Worm (Caenorhabditis elegans) whole organism, mixed stage, embryonic: Measurements from ENCODE around the gene ttc-37.

Experiments
- M03D4.4 ChIP-seq: sonication (generic microtip); optimal IDR thresholded peaks from 2 replicates; lab custom pipeline; 2017; ENCODE audit warnings: mild to moderate bottlenecking, missing genetic modification characterization, missing compliant biosample characterization
- blmp-1 ChIP-seq: fragments of 150-350 bp; optimal IDR thresholded peaks from 2 replicates; lab custom pipeline; 2014; ENCODE audit warnings: missing biosample characterization, missing genetic modification characterization
- ceh-39 ChIP-seq: fragments of 150-350 bp; optimal IDR thresholded peaks from 2 replicates; lab custom pipeline; 2014; ENCODE audit warnings: missing biosample characterization, missing genetic modification characterization
- ceh-43 ChIP-seq: fragments of 200-800 bp; sonication (Bioruptor generic); optimal IDR thresholded peaks from 2 replicates; lab custom pipeline; 2018; ENCODE audit warnings: mild to moderate bottlenecking, missing genetic modification characterization, moderate library complexity, missing compliant biosample characterization
- ceh-83 ChIP-seq: fragments of 200-800 bp; sonication (Bioruptor generic); optimal IDR thresholded peaks from 2 replicates; lab custom pipeline; 2018; ENCODE audit warnings: mild to moderate bottlenecking, missing genetic modification characterization, missing compliant biosample characterization
- ces-1 ChIP-seq: fragments of 150-350 bp; optimal IDR thresholded peaks from 2 replicates; lab custom pipeline; 2014; ENCODE audit warnings: missing biosample characterization, missing genetic modification reagents, missing genetic modification characterization
- cnd-1 ChIP-seq: fragments of 200-800 bp; sonication (Bioruptor generic); optimal IDR thresholded peaks from 2 replicates; lab custom pipeline; 2018; ENCODE audit warnings: mild to moderate bottlenecking, missing genetic modification characterization, missing compliant biosample characterization
- drap-1 ChIP-seq: fragments of 200-800 bp; sonication (Bioruptor generic); optimal IDR thresholded peaks from 3 replicates; lab custom pipeline; 2018; ENCODE audit warnings: mild to moderate bottlenecking, missing genetic modification characterization, missing compliant biosample characterization
- elt-1 ChIP-seq: sonication (generic microtip); optimal IDR thresholded peaks from 2 replicates; lab custom pipeline; 2017; ENCODE audit warnings: missing genetic modification characterization, mild to moderate bottlenecking, missing compliant biosample characterization, antibody characterized with exemption, moderate library complexity, borderline replicate concordance; ENCODE audit not compliant: insufficient read depth
- elt-3 ChIP-seq: fragments of 150-350 bp; optimal IDR thresholded peaks from 2 replicates; lab custom pipeline; 2014; ENCODE audit warnings: missing biosample characterization, missing genetic modification characterization
- flh-1 ChIP-seq: fragments of 200-800 bp; sonication (Bioruptor generic); optimal IDR thresholded peaks from 2 replicates; lab custom pipeline; 2018; ENCODE audit warnings: mild to moderate bottlenecking, missing genetic modification characterization, moderate library complexity, missing compliant biosample characterization
- ham-2 ChIP-seq: fragments of 200-800 bp; sonication (Bioruptor generic); optimal IDR thresholded peaks from 2 replicates; lab custom pipeline; 2018; ENCODE audit warnings: mild to moderate bottlenecking, missing genetic modification characterization, missing compliant biosample characterization
- hlh-1 ChIP-seq: fragments of 150-350 bp; optimal IDR thresholded peaks from 2 replicates; lab custom pipeline; 2014; ENCODE audit warnings: missing biosample characterization, missing genetic modification reagents, missing genetic modification characterization
- lin-13 ChIP-seq: fragments of 150-350 bp; optimal IDR thresholded peaks from 2 replicates; lab custom pipeline; 2014; ENCODE audit warnings: missing biosample characterization, missing genetic modification characterization
- lin-32 ChIP-seq: fragments of 200-800 bp; sonication (Bioruptor generic); optimal IDR thresholded peaks from 2 replicates; lab custom pipeline; 2018; ENCODE audit warnings: mild to moderate bottlenecking, missing genetic modification characterization, missing compliant biosample characterization
- lsy-2 ChIP-seq: fragments of 150-350 bp; optimal IDR thresholded peaks from 2 replicates; lab custom pipeline; 2014; ENCODE audit warnings: missing biosample characterization, missing genetic modification characterization
- mep-1 ChIP-seq: fragments of 150-350 bp; optimal IDR thresholded peaks from 2 replicates; lab custom pipeline; 2017; ENCODE audit warnings: missing biosample characterization, missing genetic modification reagents, missing genetic modification characterization, inconsistent platforms
- mls-2 ChIP-seq: sonication (generic microtip); optimal IDR thresholded peaks from 2 replicates; lab custom pipeline; 2016; ENCODE audit warnings: mild to moderate bottlenecking, missing genetic modification characterization, moderate library complexity, missing compliant biosample characterization
- nhr-12 ChIP-seq: fragments of 150-350 bp; optimal IDR thresholded peaks from 2 replicates; lab custom pipeline; 2014; ENCODE audit warnings: missing biosample characterization, missing genetic modification characterization
- nhr-237 ChIP-seq: fragments of 150-350 bp; optimal IDR thresholded peaks from 2 replicates; lab custom pipeline; 2014; ENCODE audit warnings: missing biosample characterization, missing genetic modification characterization
- nhr-76 ChIP-seq: sonication (generic microtip); optimal IDR thresholded peaks from 2 replicates; lab custom pipeline; 2017; ENCODE audit warnings: missing biosample characterization, missing genetic modification characterization
- pha-4 ChIP-seq: fragments of 150-350 bp; optimal IDR thresholded peaks from 2 replicates; lab custom pipeline; 2018; ENCODE audit warnings: missing biosample characterization, missing genetic modification reagents, missing genetic modification characterization
- sem-2 ChIP-seq: fragments of 200-800 bp; sonication (Bioruptor generic); optimal IDR thresholded peaks from 2 replicates; lab custom pipeline; 2018; ENCODE audit warnings: mild to moderate bottlenecking, missing genetic modification characterization, missing compliant biosample characterization
- snpc-4 ChIP-seq: fragments of 150-350 bp; optimal IDR thresholded peaks from 2 replicates; lab custom pipeline; 2014; ENCODE audit warnings: missing biosample characterization, missing genetic modification characterization
- sptf-1 ChIP-seq: sonication (generic microtip); optimal IDR thresholded peaks from 2 replicates; lab custom pipeline; 2017; ENCODE audit warnings: mild to moderate bottlenecking, missing genetic modification characterization, moderate library complexity, missing compliant biosample characterization
- tbx-8 ChIP-seq: fragments of 200-800 bp; sonication (Bioruptor generic); optimal IDR thresholded peaks from 2 replicates; lab custom pipeline; 2018; ENCODE audit warnings: mild to moderate bottlenecking, missing genetic modification characterization, moderate library complexity, missing compliant biosample characterization
- unc-120 ChIP-seq: sonication (generic microtip); optimal IDR thresholded peaks from 2 replicates; lab custom pipeline; 2017; ENCODE audit warnings: missing genetic modification characterization, missing compliant biosample characterization; ENCODE audit not compliant: poor library complexity, severe bottlenecking
- unc-39 ChIP-seq: fragments of 150-350 bp; optimal IDR thresholded peaks from 2 replicates; lab custom pipeline; 2014; ENCODE audit warnings: missing biosample characterization, missing genetic modification characterization
- unc-62 ChIP-seq: fragments of 150-350 bp; optimal IDR thresholded peaks from 2 replicates; lab custom pipeline; 2014; ENCODE audit warnings: missing biosample characterization, missing genetic modification reagents, missing genetic modification characterization
- zip-8 ChIP-seq: fragments of 150-350 bp; optimal IDR thresholded peaks from 2 replicates; lab custom pipeline; 2014; ENCODE audit warnings: missing biosample characterization, missing genetic modification characterization
- ztf-11 ChIP-seq: fragments of 150-350 bp; optimal IDR thresholded peaks from 2 replicates; lab custom pipeline; 2014; ENCODE audit warnings: missing biosample characterization, missing genetic modification characterization

The ttc-37 gene

DNA sequence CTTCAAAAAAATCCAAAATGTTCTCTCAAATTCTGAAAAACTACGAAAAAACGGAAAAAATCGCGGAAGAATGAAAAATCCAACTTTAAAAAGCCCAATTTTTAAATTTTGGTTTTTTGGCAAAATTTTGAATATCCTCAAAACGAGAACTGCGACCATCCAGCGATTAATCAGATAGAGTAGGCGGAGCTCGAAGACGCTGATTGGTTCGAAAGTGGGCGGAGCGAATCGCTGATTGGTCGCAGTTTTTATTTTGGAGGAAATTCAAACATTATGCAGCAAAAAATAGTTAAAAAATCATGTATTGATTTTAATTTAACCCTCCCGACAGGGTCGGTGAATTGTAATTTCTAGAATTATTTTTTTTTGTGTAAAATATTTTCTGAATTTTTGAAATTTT lies 9.4 kb downstream of the ttc-37 start:
- no peak for TF ChIP-seq unc-39 (tag; lab: Kevin White, UChicago)
- TF ChIP-seq lin-32 (GFP tag; lab: Kevin White, UChicago) = no peak
- no peak for TF ChIP-seq ces-1 (GFP tag; lab: Kevin White, UChicago)
- TF ChIP-seq sem-2 (GFP tag; lab: Kevin White, UChicago) = no peak
- TF ChIP-seq lsy-2 (tag; lab: Kevin White, UChicago) = no peak
- no peak for TF ChIP-seq nhr-237 (tag; lab: Kevin White, UChicago)
- no peak for TF ChIP-seq elt-3 (tag; lab: Kevin White, UChicago)
- TF ChIP-seq unc-62 (GFP tag; lab: Kevin White, UChicago) = no peak
- TF ChIP-seq lin-13 = no peak
- TF ChIP-seq mep-1 = no peak
- TF ChIP-seq mls-2 (tag; lab: Kevin White, UChicago) = no peak
- TF ChIP-seq nhr-12 (tag; lab: Kevin White, UChicago) = no peak
- no peak for TF ChIP-seq nhr-76
- no peak for TF ChIP-seq ham-2 (GFP tag; lab: Kevin White, UChicago)
- TF ChIP-seq tbx-8 (GFP tag; lab: Kevin White, UChicago) = no peak
- TF ChIP-seq flh-1 (GFP tag; lab: Kevin White, UChicago) = no peak
- TF ChIP-seq ztf-11 (tag; lab: Kevin White, UChicago) = no peak
- no peak for TF ChIP-seq cnd-1 (tag; lab: Kevin White, UChicago)
- TF ChIP-seq, all 35 proteins: peak for 0

DNA sequence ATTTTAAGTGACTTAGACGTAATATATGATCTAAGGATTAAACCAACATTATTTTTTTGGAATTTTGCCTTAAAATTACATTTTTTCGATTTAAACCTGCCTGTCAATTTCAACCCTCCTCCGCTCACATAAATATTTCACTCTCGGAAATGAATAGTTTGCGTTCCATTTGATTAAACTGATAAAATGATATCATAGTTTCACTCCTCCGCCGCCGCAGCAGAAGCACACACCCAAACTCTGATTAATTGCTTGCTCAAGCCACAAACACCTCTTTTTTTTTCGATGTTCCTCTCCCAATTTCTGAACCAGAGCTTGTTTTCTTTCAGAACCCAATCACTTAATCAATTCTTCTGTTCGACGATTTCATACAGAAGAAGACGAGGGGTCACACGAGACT lies 18.8 kb downstream of the ttc-37 start, which contains the start of gene Y49G5B.1:
Gene Y49G5B.1 (plus strand): TSS at position 324 of the 400 bp plus-strand sequence.
- TF ChIP-seq zip-8 (tag; lab: Kevin White, UChicago) (no peak), blmp-1 (tag; lab: Kevin White, UChicago) (no peak), drap-1 (GFP tag; lab: Kevin White, UChicago) (no peak), nhr-237 (tag; lab: Kevin White, UChicago) (no peak), nhr-76 (no peak), nhr-12 (tag; lab: Kevin White, UChicago) (no peak), lsy-2 (tag; lab: Kevin White, UChicago) (no peak), mls-2 (tag; lab: Kevin White, UChicago) (no peak), sem-2 (GFP tag; lab: Kevin White, UChicago) (no peak), elt-1 (tag; lab: Kevin White, UChicago) (no peak), ham-2 (GFP tag; lab: Kevin White, UChicago) (no peak), hlh-1 (tag; lab: Kevin White, UChicago) (no peak), lin-32 (GFP tag; lab: Kevin White, UChicago) (no peak), elt-3 (tag; lab: Kevin White, UChicago) (no peak), mep-1 (no peak), sptf-1 (no peak), ceh-83 (GFP tag; lab: Kevin White, UChicago) (no peak), pha-4 (tag; lab: Kevin White, UChicago) (no peak), ceh-39 (tag; lab: Kevin White, UChicago) (no peak)

DNA sequence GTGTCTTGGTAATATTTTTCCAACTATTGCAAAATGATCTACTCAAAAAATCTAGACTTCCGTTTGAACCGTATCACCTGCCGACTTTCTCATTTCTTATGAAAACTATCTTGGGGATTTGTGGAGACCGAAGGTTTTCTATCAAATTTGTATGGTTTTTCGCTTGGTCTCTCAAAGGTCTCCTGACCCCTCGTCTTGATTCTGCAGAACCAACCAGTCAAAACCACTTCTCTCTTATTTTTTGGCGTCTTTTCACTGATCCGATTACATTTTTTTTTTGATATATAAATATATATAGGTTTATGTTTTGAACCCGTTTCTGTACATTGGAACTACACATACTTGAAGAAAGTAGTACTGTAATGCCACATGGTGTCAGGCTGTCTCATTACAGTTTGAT lies 21.4 kb downstream of the ttc-37 start:
- TF ChIP-seq nhr-12 (tag; lab: Kevin White, UChicago) (no peak), snpc-4 (tag; lab: Kevin White, UChicago) (no peak), elt-3 (tag; lab: Kevin White, UChicago) (no peak), M03D4.4 (tag; lab: Kevin White, UChicago) (no peak), ceh-39 (tag; lab: Kevin White, UChicago) (no peak), mls-2 (tag; lab: Kevin White, UChicago) (no peak), nhr-76 (no peak), unc-120 (no peak), lsy-2 (tag; lab: Kevin White, UChicago) (no peak), mep-1 (no peak), lin-32 (GFP tag; lab: Kevin White, UChicago) (no peak), sem-2 (GFP tag; lab: Kevin White, UChicago) (no peak), nhr-237 (tag; lab: Kevin White, UChicago) (no peak), tbx-8 (GFP tag; lab: Kevin White, UChicago) (no peak), ham-2 (GFP tag; lab: Kevin White, UChicago) (no peak), lin-13 (no peak), ceh-43 (GFP tag; lab: Kevin White, UChicago) (no peak)

DNA sequence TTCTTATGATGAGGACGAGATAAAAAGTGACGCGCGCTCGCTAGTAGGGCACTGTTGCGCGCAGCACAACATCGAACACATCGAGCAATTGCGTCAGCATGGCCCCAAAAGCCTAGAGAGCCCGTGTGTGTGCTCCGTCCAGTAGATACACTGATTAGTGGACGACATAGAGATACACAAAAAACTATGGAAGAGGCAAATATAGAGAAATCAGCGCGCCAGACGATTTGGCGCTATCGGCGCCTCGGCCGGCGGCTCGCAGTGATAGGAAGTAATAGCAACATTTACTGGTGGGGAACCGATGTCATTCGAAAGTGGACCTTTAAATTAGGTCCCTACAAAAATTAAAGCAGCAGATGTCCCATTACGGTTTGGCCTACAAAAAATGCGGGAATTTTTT lies 24.2 kb downstream of the ttc-37 start:
- TF ChIP-seq ces-1 (GFP tag; lab: Kevin White, UChicago) (no peak), hlh-1 (tag; lab: Kevin White, UChicago) (no peak), unc-62 (GFP tag; lab: Kevin White, UChicago) (no peak)
- TF ChIP-seq, all 35 proteins: peak for 0
